Worm (Caenorhabditis elegans) whole organism, early embryonic: Measurements from ENCODE around the gene grl-28.

Source experiments
- ama-1 ChIP-seq: fragments of 150-350 bp; optimal IDR thresholded peaks from 2 replicates; lab custom pipeline; 2014
- tbx-37 ChIP-seq: fragments of 200-800 bp; sonication (Bioruptor generic); conservative IDR thresholded peaks from 2 replicates; pipeline ENCODE4 v1.3.6; 2022; ENCODE audit warnings: missing genetic modification reagents, missing genetic modification characterization, missing compliant biosample characterization

- TF ChIP-seq ama-1 = no peak
- TF ChIP-seq tbx-37 (GFP tag; lab: Robert Waterston, UW) = no peak
These were observed 41.8 kb downstream of the grl-28 start, which contains the start of gene str-228 for ce11 chrV:3509878-3510277.
